Fruit fly (Drosophila melanogaster) whole organism, embryonic: ENCODE results near the gene CG18557.

Source experiments
- ATbp ChIP-seq: fragments of 200-800 bp; sonication (Bioruptor generic); optimal IDR thresholded peaks from 2 replicates; lab custom pipeline; 2017; ENCODE audit warnings: missing biosample characterization, mild to moderate bottlenecking, missing genetic modification characterization, missing genetic modification reagents
- Aef1 ChIP-seq: fragments of 200-800 bp; sonication (Bioruptor generic); IDR thresholded peaks from 3 replicates; pipeline ENCODE4 v1.3.6; 2022; ENCODE audit warnings: missing biosample characterization, missing genetic modification characterization
- CG10543 ChIP-seq: fragments of 200-800 bp; sonication (Bioruptor generic); optimal IDR thresholded peaks from 3 replicates; lab custom pipeline; 2017; ENCODE audit warnings: missing biosample characterization, mild to moderate bottlenecking, missing genetic modification characterization, moderate library complexity
- CG11247 ChIP-seq: fragments of 200-800 bp; sonication (Bioruptor generic); IDR thresholded peaks from 2 replicates; pipeline ENCODE4 v1.3.6; 2022; ENCODE audit warnings: missing biosample characterization, missing genetic modification characterization
- CG15479 ChIP-seq: fragments of 200-800 bp; sonication (Bioruptor generic); optimal IDR thresholded peaks from 3 replicates; lab custom pipeline; 2019; ENCODE audit warnings: missing biosample characterization, mild to moderate bottlenecking, missing genetic modification characterization, moderate library complexity
- CG17385 ChIP-seq: fragments of 200-800 bp; sonication (Bioruptor generic); optimal IDR thresholded peaks from 3 replicates; lab custom pipeline; 2018; ENCODE audit warnings: missing biosample characterization, mild to moderate bottlenecking, missing genetic modification characterization
- CG1832 ChIP-seq: fragments of 200-800 bp; sonication (Bioruptor generic); optimal IDR thresholded peaks from 2 replicates; lab custom pipeline; 2017; ENCODE audit warnings: missing biosample characterization, mild to moderate bottlenecking, missing genetic modification characterization, inconsistent platforms
- CG2712 ChIP-seq: fragments of 200-800 bp; optimal IDR thresholded peaks from 3 replicates; lab custom pipeline; 2019; ENCODE audit warnings: missing biosample characterization, mild to moderate bottlenecking, missing genetic modification characterization, moderate library complexity
- CG4360 ChIP-seq: fragments of 200-800 bp; sonication (Bioruptor generic); IDR thresholded peaks from 2 replicates; pipeline ENCODE4 v1.3.6; 2022; ENCODE audit warnings: missing biosample characterization, missing genetic modification characterization
- CG5180 ChIP-seq: fragments of 200-800 bp; sonication (Bioruptor generic); optimal IDR thresholded peaks from 3 replicates; lab custom pipeline; 2017; ENCODE audit warnings: missing biosample characterization, missing genetic modification characterization, mild to moderate bottlenecking, moderate library complexity, missing genetic modification reagents
- CG6765 ChIP-seq: fragments of 200-800 bp; sonication (Bioruptor generic); optimal IDR thresholded peaks from 3 replicates; lab custom pipeline; 2017; ENCODE audit warnings: missing biosample characterization, mild to moderate bottlenecking, missing genetic modification characterization
- CG8281 ChIP-seq: fragments of 200-800 bp; sonication (Bioruptor generic); optimal IDR thresholded peaks from 2 replicates; lab custom pipeline; 2018; ENCODE audit warnings: missing biosample characterization, mild to moderate bottlenecking, missing genetic modification characterization, moderate library complexity
- CG8924 ChIP-seq: fragments of 200-800 bp; optimal IDR thresholded peaks from 3 replicates; lab custom pipeline; 2019; ENCODE audit warnings: missing biosample characterization, mild to moderate bottlenecking, missing genetic modification characterization, moderate library complexity
- D19A ChIP-seq: fragments of 200-800 bp; optimal IDR thresholded peaks from 3 replicates; lab custom pipeline; 2019; ENCODE audit warnings: missing biosample characterization, mild to moderate bottlenecking, missing genetic modification characterization, moderate library complexity
- Deaf1 ChIP-seq: fragments of 200-800 bp; optimal IDR thresholded peaks from 3 replicates; lab custom pipeline; 2019; ENCODE audit warnings: missing biosample characterization, mild to moderate bottlenecking, missing genetic modification characterization, moderate library complexity
- Dref ChIP-seq: fragments of 200-800 bp; sonication (Bioruptor generic); IDR thresholded peaks from 2 replicates; pipeline ENCODE4 v1.3.6; 2022; ENCODE audit warnings: missing biosample characterization, missing genetic modification characterization
- Elba2 ChIP-seq: fragments of 200-800 bp; sonication (Bioruptor generic); optimal IDR thresholded peaks from 3 replicates; lab custom pipeline; 2016; ENCODE audit warnings: missing biosample characterization, missing genetic modification characterization
- HmgD ChIP-seq: fragments of 200-800 bp; sonication (Bioruptor generic); optimal IDR thresholded peaks from 3 replicates; lab custom pipeline; 2016; ENCODE audit warnings: missing biosample characterization, missing genetic modification characterization
- Hmx ChIP-seq: fragments of 200-800 bp; sonication (Bioruptor generic); optimal IDR thresholded peaks from 2 replicates; lab custom pipeline; 2016; ENCODE audit warnings: missing biosample characterization, missing genetic modification characterization
- Hr3 ChIP-seq: fragments of 200-800 bp; sonication (Bioruptor generic); optimal IDR thresholded peaks from 3 replicates; lab custom pipeline; 2016; ENCODE audit warnings: missing biosample characterization, missing genetic modification characterization
- Hsf ChIP-seq: fragments of 200-800 bp; sonication (Bioruptor generic); optimal IDR thresholded peaks from 3 replicates; lab custom pipeline; 2016; ENCODE audit warnings: missing biosample characterization, missing genetic modification characterization
- Jarid2 ChIP-seq: fragments of 200-800 bp; sonication (Bioruptor generic); optimal IDR thresholded peaks from 3 replicates; lab custom pipeline; 2017; ENCODE audit warnings: mild to moderate bottlenecking, missing biosample characterization, missing genetic modification reagents, missing genetic modification characterization
- Kr ChIP-seq: fragments of 200-800 bp; sonication (Bioruptor generic); optimal IDR thresholded peaks from 2 replicates; lab custom pipeline; 2017; ENCODE audit warnings: missing biosample characterization, mild to moderate bottlenecking, missing genetic modification characterization
- Med ChIP-seq: fragments of 200-800 bp; sonication (Bioruptor generic); peaks from one replicate; lab custom pipeline; 2016; ENCODE audit warnings: missing biosample characterization, missing genetic modification characterization, mild to moderate bottlenecking, inconsistent platforms, moderate library complexity
- Neu2 ChIP-seq: fragments of 200-800 bp; sonication (Bioruptor generic); optimal IDR thresholded peaks from 3 replicates; lab custom pipeline; 2016; ENCODE audit warnings: missing biosample characterization, missing genetic modification characterization, borderline replicate concordance
- Oaz ChIP-seq: fragments of 200-800 bp; sonication (Bioruptor generic); IDR thresholded peaks from 2 replicates; pipeline ENCODE4 v1.3.6; 2022; ENCODE audit warnings: missing biosample characterization, missing genetic modification characterization
- Tbp ChIP-seq: fragments of >200 bp; optimal IDR thresholded peaks from 2 replicates; lab custom pipeline; 2018; ENCODE audit warnings: missing biosample characterization, missing genetic modification characterization
- Trl ChIP-seq, 3 experiments: fragments of >200 bp in 2 of 3; fragments of 200-800 bp in 1 of 3; sonication (Bioruptor generic) in 1 of 3; optimal IDR thresholded peaks; 2 replicates in 1 of 3; 3 replicates in 2 of 3; lab custom pipeline; 2016 to 2017; ENCODE audit warnings: missing biosample characterization in 1 of 3, missing genetic modification characterization in 1 of 3
- ara ChIP-seq: fragments of 200-800 bp; sonication (Bioruptor generic); IDR thresholded peaks from 2 replicates; pipeline ENCODE4 v1.3.6; 2022; ENCODE audit warnings: missing biosample characterization, missing genetic modification characterization
- bsh ChIP-seq, 2 experiments: fragments of 200-800 bp; sonication (Bioruptor generic); optimal IDR thresholded peaks; 2 replicates each; lab custom pipeline; 2017 to 2018; ENCODE audit warnings: mild to moderate bottlenecking in 2 of 2, missing biosample characterization in 2 of 2, missing genetic modification characterization in 2 of 2, moderate library complexity in 1 of 2
- cad ChIP-seq: fragments of >200 bp; optimal IDR thresholded peaks from 2 replicates; lab custom pipeline; 2017; ENCODE audit warnings: missing biosample characterization, missing genetic modification characterization
- chinmo ChIP-seq: fragments of 200-800 bp; sonication (Bioruptor generic); IDR thresholded peaks from 4 replicates; pipeline ENCODE4 v1.3.6; 2022; ENCODE audit warnings: missing biosample characterization, missing genetic modification characterization; ENCODE audit not compliant: partially characterized antibody
- crp ChIP-seq, 2 experiments: fragments of 200-800 bp; sonication (Bioruptor generic); optimal IDR thresholded peaks; 2 replicates in 1 of 2; 3 replicates in 1 of 2; lab custom pipeline; 2017; ENCODE audit warnings: missing biosample characterization in 2 of 2, missing genetic modification characterization in 2 of 2, mild to moderate bottlenecking in 1 of 2, moderate library complexity in 1 of 2
- dimm ChIP-seq: fragments of 200-800 bp; sonication (Bioruptor generic); IDR thresholded peaks from 2 replicates; pipeline ENCODE4 v1.3.6; 2022; ENCODE audit warnings: missing biosample characterization, missing genetic modification characterization
- fd102C ChIP-seq: fragments of 200-800 bp; sonication (Bioruptor generic); optimal IDR thresholded peaks from 2 replicates; lab custom pipeline; 2018; ENCODE audit warnings: missing biosample characterization, mild to moderate bottlenecking, missing genetic modification characterization, moderate library complexity
- hbn ChIP-seq: fragments of 200-800 bp; sonication (Bioruptor generic); IDR thresholded peaks from 2 replicates; pipeline ENCODE4 v1.3.6; 2022; ENCODE audit warnings: missing biosample characterization, missing genetic modification characterization; ENCODE audit not compliant: partially characterized antibody
- klu ChIP-seq: fragments of 200-800 bp; sonication (Bioruptor generic); IDR thresholded peaks from 2 replicates; pipeline ENCODE4 v1.3.6; 2022; ENCODE audit warnings: missing biosample characterization, missing genetic modification characterization
- onecut ChIP-seq: fragments of 200-800 bp; sonication (Bioruptor generic); IDR thresholded peaks from 2 replicates; pipeline ENCODE4 v1.3.6; 2022; ENCODE audit warnings: missing biosample characterization, missing genetic modification characterization
- ro ChIP-seq: fragments of 200-800 bp; sonication (Bioruptor generic); IDR thresholded peaks from 2 replicates; pipeline ENCODE4 v1.3.6; 2022; ENCODE audit warnings: missing biosample characterization, missing genetic modification characterization
- sens ChIP-seq: fragments of 200-800 bp; sonication (Bioruptor generic); peaks from one replicate; lab custom pipeline; 2016; ENCODE audit warnings: missing biosample characterization, missing genetic modification characterization
- trem ChIP-seq: fragments of 200-800 bp; optimal IDR thresholded peaks from 3 replicates; lab custom pipeline; 2019; ENCODE audit warnings: missing biosample characterization, mild to moderate bottlenecking, missing genetic modification characterization, moderate library complexity
- tx ChIP-seq: fragments of 200-800 bp; sonication (Bioruptor generic); optimal IDR thresholded peaks from 2 replicates; lab custom pipeline; 2016; ENCODE audit warnings: missing biosample characterization, missing genetic modification characterization
- unc-4 ChIP-seq: fragments of 200-800 bp; sonication (Bioruptor generic); IDR thresholded peaks from 2 replicates; pipeline ENCODE4 v1.3.6; 2022; ENCODE audit warnings: missing biosample characterization, missing genetic modification characterization; ENCODE audit not compliant: partially characterized antibody

Gene CG18557

DNA sequence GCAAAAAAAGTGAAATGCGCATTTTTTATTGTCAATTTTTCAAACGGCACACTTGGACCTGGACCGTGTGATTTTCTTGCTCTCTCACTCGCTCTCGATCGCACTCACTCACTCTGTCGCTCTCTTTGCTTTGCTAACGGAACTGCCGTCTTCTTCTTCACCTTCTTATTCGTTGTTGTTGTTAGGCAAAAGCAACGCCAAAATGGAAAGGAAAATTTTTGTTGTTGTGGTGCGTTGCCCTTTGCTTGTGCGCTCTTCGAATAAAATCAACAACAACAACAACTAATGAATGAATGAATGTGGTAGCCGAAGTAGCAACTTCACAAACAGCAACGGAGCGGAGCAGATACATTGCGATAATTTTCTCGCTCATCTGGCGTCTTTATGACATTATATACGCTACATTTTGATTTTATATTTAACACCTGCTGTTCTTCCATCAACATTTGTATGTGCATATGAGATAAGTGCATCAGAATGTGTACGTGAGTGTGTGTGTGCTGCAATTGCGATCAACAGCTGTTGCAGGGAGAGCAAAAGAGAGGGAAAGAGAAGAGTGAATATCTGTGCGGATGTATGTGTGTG lies 43.4 kb upstream of the CG18557 start (continued):
- no peak for TF ChIP-seq CG11247
- TF ChIP-seq HmgD (GFP tag; lab: Kevin White, UChicago), result no peak
- TF ChIP-seq Oaz (GFP tag; lab: Robert Waterston, UW), result no peak
- TF ChIP-seq hbn (GFP tag; lab: Robert Waterston, UW), result no peak
- peak; percentile 45 for TF ChIP-seq D19A (tag; lab: Kevin White, UChicago)
- TF ChIP-seq CG8281 (tag; lab: Kevin White, UChicago), result peak; percentile 91
- TF ChIP-seq trem, result peak; percentile 54
- TF ChIP-seq CG17385, result peak; percentile 90
- TF ChIP-seq Hr3 (GFP tag; lab: Kevin White, UChicago), result no peak
- no peak for TF ChIP-seq CG6765 (GFP tag; lab: Kevin White, UChicago)
- TF ChIP-seq fd102C (GFP tag; lab: Kevin White, UChicago), result no peak
- TF ChIP-seq CG10543, result no peak
- TF ChIP-seq CG5180 (GFP tag; lab: Kevin White, UChicago), result peak; percentile 37
- no peak for TF ChIP-seq Tbp (GFP tag; lab: Kevin White, UChicago)
- no peak for TF ChIP-seq ara (GFP tag; lab: Robert Waterston, UW)
- no peak for TF ChIP-seq dimm
- TF ChIP-seq CG8924, result peak; percentile 45
- TF ChIP-seq CG15479, result peak; percentile 93
- peak in 1 of 2 experiments; percentile 31 for TF ChIP-seq crp (GFP tag; optimal IDR thresholded peaks at IDR 0.05; lab: Kevin White, UChicago)
- TF ChIP-seq onecut, result no peak
- TF ChIP-seq Trl (optimal IDR thresholded peaks at IDR 0.05; lab: Kevin White, UChicago), result peak; percentile 70 to 86
- TF ChIP-seq Trl (GFP tag; optimal IDR thresholded peaks at IDR 0.05; lab: Kevin White, UChicago), result no peak

DNA sequence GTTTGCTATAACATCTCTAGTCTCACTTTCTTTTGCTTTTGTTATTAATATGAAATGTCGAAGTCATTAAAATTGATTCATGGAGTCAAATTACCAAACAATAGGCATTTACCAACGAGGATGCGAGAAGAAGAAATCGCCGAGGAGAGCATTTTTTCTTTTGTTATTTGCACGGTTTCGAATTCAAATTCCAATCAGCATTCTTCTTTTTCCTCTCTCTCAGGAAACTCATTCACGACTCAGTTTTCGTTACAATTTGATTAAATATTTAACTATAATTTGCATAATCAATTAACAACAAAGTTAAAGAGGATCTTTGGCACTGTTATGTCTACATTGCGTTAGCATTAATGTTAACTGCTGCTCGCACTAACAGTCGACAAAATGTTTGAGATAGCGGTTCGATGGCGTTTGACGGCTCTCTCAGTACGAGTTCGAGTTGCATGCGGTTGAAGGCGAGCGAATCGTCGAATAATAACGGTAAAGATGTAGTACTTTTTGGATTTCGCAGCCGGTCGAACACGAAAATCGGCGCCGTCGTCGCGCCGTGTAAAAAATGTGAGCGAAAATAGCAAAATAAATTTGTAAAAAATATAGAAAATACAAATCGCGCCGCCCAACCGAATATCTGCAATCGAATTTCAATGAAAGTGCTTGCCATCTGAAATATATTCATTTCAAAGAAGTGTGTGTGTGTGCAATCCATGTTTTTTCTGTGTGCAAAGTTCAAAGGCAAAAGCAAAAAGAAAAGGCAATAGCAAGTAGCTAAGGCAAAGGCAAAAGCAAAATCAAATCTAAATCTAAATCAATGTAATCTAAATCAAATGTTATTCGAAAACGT lies 42.4 kb upstream of the CG18557 start:
- TF ChIP-seq sens (GFP tag; lab: Kevin White, UChicago) (peak; percentile 81), Deaf1 (tag; lab: Kevin White, UChicago) (peak; percentile 1), CG4360 (GFP tag; lab: Robert Waterston, UW) (peak; percentile 22; the same call in 1 of the 2 replicates), Hsf (GFP tag; lab: Kevin White, UChicago) (no peak), CG5180 (GFP tag; lab: Kevin White, UChicago) (peak; percentile 99), Med (GFP tag; lab: Kevin White, UChicago) (peak; percentile 1), Trl (optimal IDR thresholded peaks at IDR 0.05; lab: Kevin White, UChicago) (peak in 1 of 2 experiments; percentile 19), Trl (GFP tag; optimal IDR thresholded peaks at IDR 0.05; lab: Kevin White, UChicago) (no peak), Jarid2 (GFP tag; lab: Kevin White, UChicago) (peak; percentile 42), Dref (GFP tag; lab: Robert Waterston, UW) (no peak), Neu2 (GFP tag; lab: Kevin White, UChicago) (no peak)

DNA sequence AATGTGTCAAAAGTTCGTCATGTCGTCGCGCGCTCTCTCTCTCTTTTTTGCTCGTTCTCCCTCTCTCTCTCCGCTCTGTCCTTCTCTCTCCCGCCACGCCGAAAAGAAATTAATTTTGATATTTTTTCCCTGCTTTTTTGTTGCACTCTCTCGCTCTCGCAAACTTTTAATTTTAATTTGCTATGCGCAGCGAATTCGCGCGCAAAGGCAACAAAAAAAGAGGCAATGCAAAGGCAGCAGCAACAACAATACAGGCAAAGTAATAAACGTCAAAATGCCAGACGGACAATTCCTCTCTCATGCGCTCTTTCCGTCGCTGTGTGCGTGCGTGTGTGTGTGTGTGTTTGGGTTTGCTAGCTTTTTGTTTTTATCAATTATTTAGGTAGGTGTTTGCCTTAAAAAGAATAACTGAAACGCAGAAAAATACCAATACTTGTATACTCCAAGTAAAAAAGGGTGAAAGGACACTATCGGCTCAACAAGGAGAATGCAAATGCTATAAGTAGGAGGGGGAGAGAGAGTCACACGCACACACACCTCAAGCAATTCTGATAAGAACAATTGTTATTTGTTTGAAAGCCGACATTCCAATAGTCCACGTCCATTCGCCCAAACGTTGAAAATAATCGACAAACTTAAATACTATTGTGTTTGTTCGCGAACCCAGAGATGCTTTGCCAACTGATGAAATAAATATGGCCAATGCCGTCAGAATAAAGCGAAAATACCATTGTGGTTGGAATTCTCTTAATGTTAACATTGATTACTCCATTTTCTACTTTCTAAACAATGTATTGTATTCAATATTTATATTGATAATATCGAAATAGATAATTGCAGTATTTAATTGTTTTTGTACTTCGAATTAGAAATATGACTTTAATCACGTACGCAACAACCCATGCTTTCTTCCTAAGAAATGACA lies 41.3 kb upstream of the CG18557 start:
- TF ChIP-seq klu (GFP tag; lab: Robert Waterston, UW) (no peak), HmgD (GFP tag; lab: Kevin White, UChicago) (no peak), tx (no peak), cad (GFP tag; lab: Kevin White, UChicago) (peak; percentile 35), Hmx (GFP tag; lab: Kevin White, UChicago) (no peak), CG2712 (tag; lab: Kevin White, UChicago) (no peak), Aef1 (GFP tag; lab: Robert Waterston, UW) (no peak), chinmo (peak; percentile 94; the same call in 3 of the 4 replicates), Kr (GFP tag; lab: Kevin White, UChicago) (no peak), bsh (GFP tag; optimal IDR thresholded peaks at IDR 0.05; lab: Kevin White, UChicago) (peak in 1 of 2 experiments; percentile 29), CG1832 (GFP tag; lab: Kevin White, UChicago) (peak; percentile 36), Elba2 (GFP tag; lab: Kevin White, UChicago) (peak; percentile 73), ATbp (GFP tag; lab: Kevin White, UChicago) (peak; percentile 5), unc-4 (GFP tag; lab: Robert Waterston, UW) (0 out of 2 replicates have a peak, but pooled peaks have one; percentile 17), ro (no peak), Med (GFP tag; lab: Kevin White, UChicago) (peak; percentile 14)
